Fruit fly (Drosophila melanogaster) whole organism, embryonic: Measurements from ENCODE around the gene Cpr23B.

Experiments used
- Adf1 ChIP-seq: fragments of 200-800 bp; sonication (Bioruptor generic); IDR thresholded peaks from 2 replicates; pipeline ENCODE4 v1.3.6; 2022; ENCODE audit warnings: missing biosample characterization, missing genetic modification characterization
- Bdp1 ChIP-seq: fragments of 200-800 bp; sonication (Bioruptor generic); optimal IDR thresholded peaks from 3 replicates; lab custom pipeline; 2016; ENCODE audit warnings: missing biosample characterization, missing genetic modification characterization
- CG10543 ChIP-seq: fragments of 200-800 bp; sonication (Bioruptor generic); optimal IDR thresholded peaks from 3 replicates; lab custom pipeline; 2017; ENCODE audit warnings: missing biosample characterization, mild to moderate bottlenecking, missing genetic modification characterization, moderate library complexity
- CG11085 ChIP-seq: fragments of 200-800 bp; sonication (Bioruptor generic); IDR thresholded peaks from 2 replicates; pipeline ENCODE4 v1.3.6; 2022; ENCODE audit warnings: missing biosample characterization, missing genetic modification characterization
- CG12299 ChIP-seq: fragments of 200-800 bp; sonication (Bioruptor generic); optimal IDR thresholded peaks from 2 replicates; lab custom pipeline; 2018; ENCODE audit warnings: missing biosample characterization, mild to moderate bottlenecking, missing genetic modification characterization
- CG12391 ChIP-seq: fragments of 200-800 bp; sonication (Bioruptor generic); optimal IDR thresholded peaks from 3 replicates; lab custom pipeline; 2018; ENCODE audit warnings: missing biosample characterization, mild to moderate bottlenecking, missing genetic modification characterization, moderate library complexity
- CG14965 ChIP-seq: fragments of 200-800 bp; sonication (Bioruptor generic); optimal IDR thresholded peaks from 2 replicates; lab custom pipeline; 2016; ENCODE audit warnings: missing biosample characterization, missing genetic modification characterization, borderline replicate concordance
- CG15073 ChIP-seq: fragments of 200-800 bp; sonication (Bioruptor generic); optimal IDR thresholded peaks from 2 replicates; lab custom pipeline; 2016; ENCODE audit warnings: missing biosample characterization, missing genetic modification characterization
- CG15269 ChIP-seq: fragments of 200-800 bp; sonication (Bioruptor generic); optimal IDR thresholded peaks from 2 replicates; lab custom pipeline; 2018; ENCODE audit warnings: missing biosample characterization, mild to moderate bottlenecking, missing genetic modification characterization, moderate library complexity
- CG1529 ChIP-seq: fragments of 200-800 bp; sonication (Bioruptor generic); optimal IDR thresholded peaks from 3 replicates; lab custom pipeline; 2018; ENCODE audit warnings: missing biosample characterization, missing genetic modification characterization
- CG17802 ChIP-seq: fragments of 200-800 bp; sonication (Bioruptor generic); optimal IDR thresholded peaks from 2 replicates; lab custom pipeline; 2018; ENCODE audit warnings: missing biosample characterization, mild to moderate bottlenecking, missing genetic modification characterization, moderate library complexity
- CG4707 ChIP-seq: fragments of 200-800 bp; sonication (Bioruptor generic); optimal IDR thresholded peaks from 2 replicates; lab custom pipeline; 2018; ENCODE audit warnings: missing biosample characterization, mild to moderate bottlenecking, missing genetic modification characterization, moderate library complexity
- CG5953 ChIP-seq: fragments of 200-800 bp; sonication (Bioruptor generic); IDR thresholded peaks from 2 replicates; pipeline ENCODE4 v1.3.6; 2022; ENCODE audit warnings: missing biosample characterization, missing genetic modification characterization
- CG7556 ChIP-seq: fragments of 200-800 bp; sonication (Bioruptor generic); optimal IDR thresholded peaks from 2 replicates; lab custom pipeline; 2017; ENCODE audit warnings: missing biosample characterization, mild to moderate bottlenecking, missing genetic modification characterization
- CG8089 ChIP-seq: fragments of 200-800 bp; sonication (Bioruptor generic); optimal IDR thresholded peaks from 3 replicates; lab custom pipeline; 2016; ENCODE audit warnings: missing biosample characterization, missing genetic modification characterization
- CG8359 ChIP-seq: fragments of 200-800 bp; sonication (Bioruptor generic); optimal IDR thresholded peaks from 2 replicates; lab custom pipeline; 2017; ENCODE audit warnings: missing biosample characterization, mild to moderate bottlenecking, missing genetic modification characterization, borderline replicate concordance
- CG8924 ChIP-seq: fragments of 200-800 bp; optimal IDR thresholded peaks from 3 replicates; lab custom pipeline; 2019; ENCODE audit warnings: missing biosample characterization, mild to moderate bottlenecking, missing genetic modification characterization, moderate library complexity
- CG9727 ChIP-seq: fragments of 200-800 bp; sonication (Bioruptor generic); optimal IDR thresholded peaks from 3 replicates; lab custom pipeline; 2017; ENCODE audit warnings: missing biosample characterization, mild to moderate bottlenecking, missing genetic modification characterization
- CG9797 ChIP-seq: fragments of 200-800 bp; sonication (Bioruptor generic); optimal IDR thresholded peaks from 3 replicates; lab custom pipeline; 2018; ENCODE audit warnings: missing biosample characterization, mild to moderate bottlenecking, missing genetic modification characterization
- CG9817 ChIP-seq: fragments of 200-800 bp; sonication (Bioruptor generic); optimal IDR thresholded peaks from 2 replicates; lab custom pipeline; 2018; ENCODE audit warnings: missing biosample characterization, mild to moderate bottlenecking, missing genetic modification characterization, moderate library complexity
- CkIIα-i1 ChIP-seq: fragments of 200-800 bp; sonication (Bioruptor generic); IDR thresholded peaks from 2 replicates; pipeline ENCODE4 v1.3.6; 2022; ENCODE audit warnings: missing biosample characterization, missing genetic modification characterization
- Dbx ChIP-seq: fragments of 200-800 bp; sonication (Bioruptor generic); IDR thresholded peaks from 3 replicates; pipeline ENCODE4 v1.3.6; 2022; ENCODE audit warnings: missing biosample characterization, missing genetic modification characterization
- Dek ChIP-seq: fragments of 200-800 bp; sonication (Bioruptor generic); optimal IDR thresholded peaks from 3 replicates; lab custom pipeline; 2019; ENCODE audit warnings: missing biosample characterization, mild to moderate bottlenecking, missing genetic modification characterization, moderate library complexity
- Dip3 ChIP-seq: fragments of 200-800 bp; sonication (Bioruptor generic); optimal IDR thresholded peaks from 3 replicates; lab custom pipeline; 2016; ENCODE audit warnings: missing biosample characterization, missing genetic modification characterization
- Dp ChIP-seq: fragments of 200-800 bp; sonication (Bioruptor generic); optimal IDR thresholded peaks from 2 replicates; lab custom pipeline; 2018; ENCODE audit warnings: missing biosample characterization, mild to moderate bottlenecking, missing genetic modification characterization, moderate library complexity
- Dref ChIP-seq: fragments of 200-800 bp; sonication (Bioruptor generic); IDR thresholded peaks from 2 replicates; pipeline ENCODE4 v1.3.6; 2022; ENCODE audit warnings: missing biosample characterization, missing genetic modification characterization
- Eip74EF ChIP-seq, 2 experiments: fragments of 200-800 bp in 1 of 2; fragments of >200 bp in 1 of 2; sonication (Bioruptor generic) in 1 of 2; optimal IDR thresholded peaks; 2 replicates each; lab custom pipeline; 2017 to 2019; ENCODE audit warnings: missing biosample characterization in 2 of 2, missing genetic modification characterization in 2 of 2, mild to moderate bottlenecking in 1 of 2, moderate library complexity in 1 of 2
- Hmr ChIP-seq: fragments of 200-800 bp; sonication (Bioruptor generic); optimal IDR thresholded peaks from 3 replicates; lab custom pipeline; 2017; ENCODE audit warnings: mild to moderate bottlenecking, missing biosample characterization, missing genetic modification reagents, missing genetic modification characterization
- Hr78 ChIP-seq, 2 experiments: fragments of 200-800 bp in 1 of 2; fragments of >200 bp in 1 of 2; sonication (Bioruptor generic) in 1 of 2; optimal IDR thresholded peaks; 2 replicates each; lab custom pipeline; 2017 to 2019; ENCODE audit warnings: missing biosample characterization in 2 of 2, missing genetic modification characterization in 2 of 2, mild to moderate bottlenecking in 1 of 2, moderate library complexity in 1 of 2
- Kr ChIP-seq: fragments of 200-800 bp; sonication (Bioruptor generic); optimal IDR thresholded peaks from 2 replicates; lab custom pipeline; 2017; ENCODE audit warnings: missing biosample characterization, mild to moderate bottlenecking, missing genetic modification characterization
- Poxn ChIP-seq: fragments of 200-800 bp; sonication (Bioruptor generic); IDR thresholded peaks from 2 replicates; pipeline ENCODE4 v1.3.6; 2022; ENCODE audit warnings: missing biosample characterization, missing genetic modification characterization
- Scr ChIP-seq: fragments of 200-800 bp; sonication (Bioruptor generic); IDR thresholded peaks from 2 replicates; pipeline ENCODE4 v1.3.6; 2022; ENCODE audit warnings: missing biosample characterization, missing genetic modification characterization; ENCODE audit not compliant: partially characterized antibody
- ci ChIP-seq: fragments of 200-800 bp; sonication (Bioruptor generic); IDR thresholded peaks from 3 replicates; pipeline ENCODE4 v1.3.6; 2022; ENCODE audit warnings: missing biosample characterization, missing genetic modification characterization
- eyg ChIP-seq: fragments of 200-800 bp; sonication (Bioruptor generic); optimal IDR thresholded peaks from 3 replicates; lab custom pipeline; 2016; ENCODE audit warnings: missing biosample characterization, missing genetic modification characterization
- grau ChIP-seq: fragments of 200-800 bp; optimal IDR thresholded peaks from 3 replicates; lab custom pipeline; 2019; ENCODE audit warnings: missing biosample characterization, mild to moderate bottlenecking, missing genetic modification characterization, moderate library complexity
- grn ChIP-seq: fragments of 200-800 bp; sonication (Bioruptor generic); optimal IDR thresholded peaks from 3 replicates; lab custom pipeline; 2017; ENCODE audit warnings: missing biosample characterization, missing genetic modification characterization
- inv ChIP-seq: fragments of 200-800 bp; sonication (Bioruptor generic); IDR thresholded peaks from 2 replicates; pipeline ENCODE4 v1.3.6; 2022; ENCODE audit warnings: missing biosample characterization, missing genetic modification characterization; ENCODE audit not compliant: partially characterized antibody
- kah ChIP-seq: fragments of 200-800 bp; sonication (Bioruptor generic); optimal IDR thresholded peaks from 2 replicates; lab custom pipeline; 2018; ENCODE audit warnings: missing biosample characterization, mild to moderate bottlenecking, missing genetic modification characterization
- kay ChIP-seq: fragments of 200-800 bp; sonication (Bioruptor generic); optimal IDR thresholded peaks from 2 replicates; lab custom pipeline; 2016; ENCODE audit warnings: missing biosample characterization, missing genetic modification characterization
- mld ChIP-seq: fragments of 200-800 bp; sonication (Bioruptor generic); IDR thresholded peaks from 3 replicates; pipeline ENCODE4 v1.3.6; 2022; ENCODE audit warnings: missing biosample characterization, missing genetic modification characterization; ENCODE audit not compliant: partially characterized antibody
- row ChIP-seq: fragments of 200-800 bp; sonication (Bioruptor generic); IDR thresholded peaks from 3 replicates; pipeline ENCODE4 v1.3.6; 2022; ENCODE audit warnings: missing biosample characterization, missing genetic modification characterization
- schlank ChIP-seq: fragments of 200-800 bp; sonication (Bioruptor generic); optimal IDR thresholded peaks from 2 replicates; lab custom pipeline; 2018; ENCODE audit warnings: missing biosample characterization, mild to moderate bottlenecking, missing genetic modification characterization
- sima ChIP-seq: fragments of 200-800 bp; sonication (Bioruptor generic); optimal IDR thresholded peaks from 2 replicates; lab custom pipeline; 2016; ENCODE audit warnings: missing biosample characterization, missing genetic modification characterization
- slp2 ChIP-seq: fragments of 200-800 bp; sonication (Bioruptor generic); optimal IDR thresholded peaks from 2 replicates; lab custom pipeline; 2016; ENCODE audit warnings: missing biosample characterization, missing genetic modification characterization
- tap ChIP-seq: fragments of 200-800 bp; optimal IDR thresholded peaks from 3 replicates; lab custom pipeline; 2019; ENCODE audit warnings: missing biosample characterization, mild to moderate bottlenecking, missing genetic modification characterization, moderate library complexity
- tna ChIP-seq: fragments of 200-800 bp; sonication (Bioruptor generic); IDR thresholded peaks from 2 replicates; pipeline ENCODE4 v1.3.6; 2022; ENCODE audit warnings: missing biosample characterization, missing genetic modification characterization; ENCODE audit not compliant: partially characterized antibody
- z ChIP-seq: fragments of 200-800 bp; sonication (Bioruptor generic); IDR thresholded peaks from 3 replicates; pipeline ENCODE4 v1.3.6; 2022; ENCODE audit warnings: missing biosample characterization, missing genetic modification characterization
- zen ChIP-seq: fragments of 200-800 bp; sonication (Bioruptor generic); optimal IDR thresholded peaks from 3 replicates; lab custom pipeline; 2018; ENCODE audit warnings: missing biosample characterization, mild to moderate bottlenecking, missing genetic modification characterization, moderate library complexity

Cpr23B gene

DNA sequence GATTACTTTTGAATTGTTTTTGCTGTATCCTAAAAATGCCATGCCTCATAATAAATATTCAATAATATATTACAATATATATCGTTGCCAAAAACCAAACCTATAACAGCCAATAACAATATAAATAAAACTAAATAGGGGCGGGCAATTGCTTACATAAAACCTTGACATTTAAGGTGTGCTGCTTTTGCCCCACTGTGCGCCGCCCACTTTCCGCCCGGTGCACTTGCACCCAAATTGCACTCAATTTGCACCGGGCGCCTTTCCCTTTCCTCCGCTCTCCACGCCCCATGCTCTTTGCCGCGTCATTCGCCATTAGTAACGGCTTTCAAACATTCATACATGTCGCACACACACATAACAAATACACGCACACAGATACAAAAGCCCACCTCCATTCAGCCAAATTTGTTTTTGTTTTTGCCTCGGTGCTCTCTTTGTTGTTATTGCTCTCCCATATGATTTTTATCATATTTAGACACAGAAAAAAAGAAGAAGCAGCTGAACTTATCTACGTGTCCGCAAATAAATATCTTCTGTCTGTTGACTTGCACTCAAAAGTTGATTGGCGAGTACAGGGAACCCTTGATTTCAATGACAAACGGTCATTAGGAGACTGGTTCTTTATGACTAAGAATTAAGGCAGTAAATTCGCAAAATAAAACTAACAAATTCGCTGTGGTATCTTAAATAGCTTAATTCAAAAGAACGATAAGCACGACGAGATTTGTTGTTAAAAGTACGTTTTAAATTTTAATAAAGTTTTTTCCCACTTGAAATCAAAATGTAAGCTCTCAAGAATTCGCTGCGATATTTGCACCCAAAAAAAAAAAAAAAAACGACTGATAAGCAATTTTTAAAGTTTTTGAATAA, 19.9 kb downstream of the Cpr23B start (continued):
- no peak for TF ChIP-seq inv (GFP tag; lab: Robert Waterston, UW)
- no peak for TF ChIP-seq eyg
- TF ChIP-seq CkIIα-i1 (GFP tag; lab: Robert Waterston, UW): no peak
- TF ChIP-seq Poxn (GFP tag; lab: Robert Waterston, UW): no peak
- no peak for TF ChIP-seq Adf1 (GFP tag; lab: Robert Waterston, UW)
- peak; percentile 81 for TF ChIP-seq grau (tag; lab: Kevin White, UChicago)
- TF ChIP-seq Kr (GFP tag; lab: Kevin White, UChicago): no peak
- peak; percentile 85 for TF ChIP-seq grn (GFP tag; lab: Kevin White, UChicago)
- no peak for TF ChIP-seq slp2 (GFP tag; lab: Kevin White, UChicago)
- TF ChIP-seq CG9817 (tag; lab: Kevin White, UChicago): no peak
- TF ChIP-seq CG15269 (tag; lab: Kevin White, UChicago): peak; percentile 25
- TF ChIP-seq Scr (GFP tag; lab: Robert Waterston, UW): no peak
- no peak for TF ChIP-seq CG1529 (GFP tag; lab: Kevin White, UChicago)
- no peak for TF ChIP-seq CG17802 (tag; lab: Kevin White, UChicago)
- TF ChIP-seq CG8359 (GFP tag; lab: Kevin White, UChicago): no peak
- TF ChIP-seq sima (GFP tag; lab: Kevin White, UChicago): no peak
- no peak for TF ChIP-seq CG11085 (GFP tag; lab: Robert Waterston, UW)
- TF ChIP-seq zen (tag; lab: Kevin White, UChicago): no peak
- no peak for TF ChIP-seq Dip3 (GFP tag; lab: Kevin White, UChicago)
- TF ChIP-seq Dref (GFP tag; lab: Robert Waterston, UW): no peak
- TF ChIP-seq Bdp1 (GFP tag; lab: Kevin White, UChicago): no peak
- TF ChIP-seq Dp: no peak
- TF ChIP-seq Hr78 (GFP tag; optimal IDR thresholded peaks at IDR 0.05; lab: Kevin White, UChicago): peak in 1 of 2 experiments; percentile 28
- peak; percentile 78 for TF ChIP-seq z (GFP tag; lab: Robert Waterston, UW)
- TF ChIP-seq mld (GFP tag; lab: Robert Waterston, UW): no peak
- TF ChIP-seq CG9727: peak; percentile 2
- no peak; the same call in 2 of the 3 replicates for TF ChIP-seq row (GFP tag; lab: Robert Waterston, UW)
- peak; percentile 28 for TF ChIP-seq kay (GFP tag; lab: Kevin White, UChicago)
- TF ChIP-seq Dbx: 0 out of 3 replicates have a peak, but pooled peaks have one; percentile 25
- no peak for TF ChIP-seq kah
- no peak for TF ChIP-seq CG15073
- peak; percentile 20; the same call in 1 of the 3 replicates for TF ChIP-seq ci (GFP tag; lab: Robert Waterston, UW)
- peak; percentile 24 for TF ChIP-seq CG8924 (tag; lab: Kevin White, UChicago)
- peak; percentile 53 for TF ChIP-seq CG10543 (GFP tag; lab: Kevin White, UChicago)
- peak; percentile 30 for TF ChIP-seq tap (tag; lab: Kevin White, UChicago)
- no peak for TF ChIP-seq CG9797 (GFP tag; lab: Kevin White, UChicago)
- TF ChIP-seq CG5953: no peak
- TF ChIP-seq CG12299 (tag; lab: Kevin White, UChicago): no peak
- no peak for TF ChIP-seq tna
- TF ChIP-seq CG14965 (GFP tag; lab: Kevin White, UChicago): no peak
- TF ChIP-seq CG8089 (GFP tag; lab: Kevin White, UChicago): no peak
- no peak for TF ChIP-seq schlank (tag; lab: Kevin White, UChicago)
- TF ChIP-seq Eip74EF (GFP tag; optimal IDR thresholded peaks at IDR 0.05; lab: Kevin White, UChicago): peak in 1 of 2 experiments; percentile 20
- no peak for TF ChIP-seq Hmr (GFP tag; lab: Kevin White, UChicago)
- TF ChIP-seq CG4707 (GFP tag; lab: Kevin White, UChicago): no peak
- TF ChIP-seq Dek (tag; lab: Kevin White, UChicago): peak; percentile 11
- peak; percentile 14 for TF ChIP-seq CG7556
- peak; percentile 0 for TF ChIP-seq CG12391 (tag; lab: Kevin White, UChicago)
